Worm (Caenorhabditis elegans): Measurements from ENCODE around the gene rab-7.
A peak's percentile ranks its signal among the peaks of the same experiment; 100 is the strongest.

Gene rab-7

DNA sequence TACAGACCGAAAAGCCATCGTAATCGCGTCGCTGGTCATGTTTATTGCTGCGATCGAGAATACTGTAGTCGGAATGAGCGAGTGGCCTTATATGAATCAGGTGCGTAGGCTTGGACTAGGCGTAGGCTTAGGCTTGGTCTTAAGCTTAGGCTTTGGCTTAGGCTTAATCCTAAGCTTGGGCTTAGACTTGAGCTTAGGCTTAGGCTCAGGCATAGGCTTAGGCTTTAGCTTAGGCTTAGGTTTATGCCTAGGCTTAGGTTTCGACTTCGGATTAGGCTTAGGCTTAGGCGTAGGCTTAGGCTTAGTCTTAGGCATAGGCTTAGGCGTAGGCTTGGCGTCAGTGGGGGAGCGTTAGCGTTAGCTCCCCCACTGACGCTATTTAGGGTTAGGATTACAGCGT is 11.9 kb downstream of the rab-7 start:
- TF ChIP-seq pha-4 (tag; optimal IDR thresholded peaks at IDR 0.05) (no peak), unc-62 (GFP tag; optimal IDR thresholded peaks at IDR 0.05) (no peak), lin-39 (tag; optimal IDR thresholded peaks at IDR 0.05) (no peak), mml-1 (tag; optimal IDR thresholded peaks at IDR 0.05) (no peak), nhr-11 (tag; optimal IDR thresholded peaks at IDR 0.05) (no peak)

DNA sequence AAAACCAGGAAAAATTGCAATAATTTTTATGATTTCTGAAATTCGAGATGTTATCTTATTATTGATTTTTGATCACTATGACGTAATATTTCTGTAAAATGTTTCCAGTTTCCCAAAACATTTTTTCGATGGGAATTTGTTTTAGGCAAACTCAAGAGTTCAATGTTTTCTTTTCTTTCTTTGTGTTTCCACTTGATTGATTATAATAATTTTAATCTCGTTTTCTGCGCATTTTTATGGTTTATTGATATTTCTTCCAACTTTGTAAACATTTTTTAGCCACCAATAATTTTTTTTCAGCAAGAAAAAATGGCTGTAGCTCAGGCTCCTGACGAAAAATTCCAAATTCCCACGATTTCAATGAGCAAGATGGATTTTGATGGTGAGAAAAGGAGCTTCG is 12.5 kb downstream of the rab-7 start, which contains the start of gene W03C9.6:
W03C9.6 (plus strand) TSS at position 301 of the 400 bp plus-strand sequence.
- TF ChIP-seq unc-62 (GFP tag; optimal IDR thresholded peaks at IDR 0.05) (no peak), jun-1 (tag; optimal IDR thresholded peaks at IDR 0.05) (no peak), nfya-1 (tag; optimal IDR thresholded peaks at IDR 0.05; ENCODE audit: insufficient read depth) (no peak), nhr-12 (tag; optimal IDR thresholded peaks at IDR 0.05) (no peak), ceh-28 (tag; optimal IDR thresholded peaks at IDR 0.05) (no peak), elt-3 (tag; optimal IDR thresholded peaks at IDR 0.05) (no peak)

DNA sequence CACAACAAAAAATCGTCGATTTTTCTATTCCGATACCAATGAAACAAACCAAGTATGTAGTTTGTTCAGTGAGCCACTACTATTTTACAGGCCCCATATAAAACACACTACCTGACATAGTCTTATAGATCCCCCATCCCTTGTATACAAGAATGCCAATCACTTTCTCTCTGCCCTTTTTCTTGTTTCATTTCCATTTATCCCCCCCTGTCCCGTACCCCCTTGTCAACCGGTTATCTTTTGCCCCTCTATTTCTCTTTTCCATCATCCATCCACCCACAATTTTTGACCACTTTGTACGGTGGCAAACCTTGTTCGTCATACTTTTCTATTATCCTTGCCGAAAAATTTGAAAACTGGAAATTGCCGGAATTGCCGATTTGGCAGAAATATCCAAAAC is 13.8 kb downstream of the rab-7 start:
- no peak for TF ChIP-seq zag-1 (tag; optimal IDR thresholded peaks at IDR 0.05)

DNA sequence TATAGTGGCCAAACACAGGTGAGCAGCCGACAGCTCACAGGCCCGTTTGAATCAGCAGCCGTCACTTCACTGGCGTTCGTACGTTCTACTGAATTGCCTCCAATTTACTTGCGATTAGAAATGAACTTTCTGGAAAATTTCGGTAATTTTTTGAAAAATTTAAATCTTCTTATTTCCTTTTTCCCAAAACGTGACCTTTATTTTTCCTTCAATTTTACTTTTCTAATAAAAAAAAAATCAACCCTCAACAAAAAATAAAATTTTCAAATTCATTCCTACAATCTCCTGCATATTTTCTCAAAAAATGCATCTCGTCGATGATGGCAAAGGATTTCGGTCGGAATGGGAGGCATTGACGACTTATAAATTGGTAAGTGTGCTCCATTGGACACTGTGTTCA is 18.3 kb downstream of the rab-7 start, which contains the start of gene W03C9.8:
W03C9.8 (plus strand) TSS at position 301 of the 400 bp plus-strand sequence.
- no peak for TF ChIP-seq fos-1 (tag; optimal IDR thresholded peaks at IDR 0.05)

DNA sequence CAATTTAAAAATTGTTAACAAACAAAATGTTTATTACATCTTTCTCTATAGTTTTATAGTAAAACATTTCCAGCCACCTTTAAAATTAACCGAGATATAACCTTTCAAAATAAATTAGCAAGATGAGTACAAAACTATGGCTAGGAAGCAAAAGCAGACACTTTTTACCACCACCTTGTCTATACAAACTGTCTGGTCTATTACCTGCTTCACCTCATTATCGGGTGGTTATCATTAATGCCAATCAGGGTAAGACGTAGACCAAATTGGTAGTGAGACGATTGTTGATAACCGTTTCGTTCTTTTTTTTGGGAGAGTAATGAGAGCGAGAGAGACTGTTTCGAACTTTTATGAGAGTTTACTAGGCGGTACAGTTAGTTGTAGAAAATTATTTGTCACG is 30.3 kb downstream of the rab-7 start:
- peak; percentile 24 for TF ChIP-seq elt-2 (tag; optimal IDR thresholded peaks at IDR 0.05)
- TF ChIP-seq unc-62 (GFP tag; optimal IDR thresholded peaks at IDR 0.05), result no peak

DNA sequence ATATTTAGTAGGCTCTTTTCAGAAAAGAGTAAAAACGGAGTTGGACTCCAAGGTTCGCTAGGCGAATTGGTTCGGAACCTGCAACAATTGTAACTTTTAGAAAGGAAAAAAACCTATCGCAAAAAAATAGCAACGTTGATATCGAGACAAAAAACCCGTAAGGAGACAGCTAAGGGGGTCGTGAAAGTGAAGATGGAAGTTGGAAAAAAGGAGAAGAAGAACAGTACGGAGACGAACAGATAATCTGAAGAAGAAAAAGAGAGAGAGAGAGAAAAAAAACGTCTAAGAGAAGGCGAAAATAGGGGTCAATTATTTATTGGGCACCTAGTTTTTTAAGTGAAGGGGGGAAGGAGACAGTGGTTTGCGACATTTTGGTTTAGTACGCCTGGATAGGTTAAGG is 31.5 kb downstream of the rab-7 start, which contains the start of gene lin-29:
lin-29 (minus strand) TSS at position 78 of the 400 bp plus-strand sequence.
- TF ChIP-seq pha-4 (tag; optimal IDR thresholded peaks at IDR 0.05) (no peak), nhr-77 (tag; optimal IDR thresholded peaks at IDR 0.05) (no peak), nhr-23 (tag; optimal IDR thresholded peaks at IDR 0.05) (no peak)

DNA sequence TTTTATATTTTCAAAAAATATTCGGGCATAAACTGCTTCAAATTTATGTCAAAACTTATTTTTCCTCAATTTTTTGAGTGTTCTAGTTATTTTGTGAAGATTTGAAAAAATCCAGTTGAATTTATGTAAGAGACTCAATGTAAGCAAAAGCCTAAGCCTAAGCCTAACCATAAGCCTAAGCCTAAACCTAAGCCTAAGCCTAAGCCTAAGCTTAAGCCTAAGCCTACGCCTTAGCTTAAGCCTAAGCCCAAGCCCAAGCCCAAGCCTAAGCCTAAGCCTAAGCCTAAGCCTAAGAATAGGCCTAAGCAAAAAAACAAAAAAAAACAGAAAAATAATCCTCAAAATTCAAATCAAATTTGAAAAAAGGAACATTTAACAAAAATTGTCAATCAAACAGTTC is 36.6 kb downstream of the rab-7 start:
- TF ChIP-seq unc-39 (tag; optimal IDR thresholded peaks at IDR 0.05) (no peak), ama-1 (optimal IDR thresholded peaks at IDR 0.05) (no peak), sea-2 (GFP tag; optimal IDR thresholded peaks at IDR 0.05) (no peak)

DNA sequence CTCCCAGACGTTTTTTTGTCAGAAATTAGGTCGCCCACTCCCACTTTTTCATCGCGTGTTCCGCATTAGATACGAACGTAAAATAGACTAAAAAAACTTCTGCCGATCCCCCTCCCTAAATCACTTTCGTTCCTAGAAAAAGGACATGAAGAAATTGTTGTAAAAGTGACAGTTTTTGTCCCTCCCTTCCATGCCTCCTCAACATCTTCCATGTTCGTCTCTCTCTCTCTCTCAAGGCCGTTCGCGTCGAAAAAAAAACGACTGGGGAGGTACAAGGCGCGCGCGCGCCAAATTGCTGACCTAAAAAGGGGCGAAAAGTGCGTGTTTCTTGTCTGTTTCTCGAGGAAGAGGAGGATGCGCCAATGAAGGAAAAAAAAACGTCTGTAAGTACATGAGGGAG is 38.0 kb downstream of the rab-7 start:
- TF ChIP-seq sea-2 (GFP tag; optimal IDR thresholded peaks at IDR 0.05) (no peak), fos-1 (tag; optimal IDR thresholded peaks at IDR 0.05) (no peak), fkh-2 (tag; optimal IDR thresholded peaks at IDR 0.05) (no peak), nfya-1 (tag; optimal IDR thresholded peaks at IDR 0.05; ENCODE audit: insufficient read depth) (no peak), eor-1 (tag; optimal IDR thresholded peaks at IDR 0.05) (no peak), nhr-67 (tag; optimal IDR thresholded peaks at IDR 0.05) (no peak), elt-1 (tag; optimal IDR thresholded peaks at IDR 0.05) (no peak), mml-1 (tag; optimal IDR thresholded peaks at IDR 0.05) (no peak), fkh-10 (GFP tag; optimal IDR thresholded peaks at IDR 0.05) (no peak), ama-1 (optimal IDR thresholded peaks at IDR 0.05) (no peak), skn-1 (tag; optimal IDR thresholded peaks at IDR 0.05) (no peak), nhr-237 (tag; optimal IDR thresholded peaks at IDR 0.05) (no peak), ztf-4 (tag; optimal IDR thresholded peaks at IDR 0.05) (no peak), lsy-12 (tag; optimal IDR thresholded peaks at IDR 0.05) (peak; percentile 50), daf-12 (tag; optimal IDR thresholded peaks at IDR 0.05) (no peak), nhr-11 (tag; optimal IDR thresholded peaks at IDR 0.05) (no peak), nhr-25 (tag; optimal IDR thresholded peaks at IDR 0.05) (peak; percentile 90), egl-27 (tag; optimal IDR thresholded peaks at IDR 0.05) (peak; percentile 15), jun-1 (tag; optimal IDR thresholded peaks at IDR 0.05) (no peak), lin-39 (tag; optimal IDR thresholded peaks at IDR 0.05) (no peak), hmg-11 (tag; optimal IDR thresholded peaks at IDR 0.05) (no peak), nhr-12 (tag; optimal IDR thresholded peaks at IDR 0.05) (no peak), pqm-1 (tag; optimal IDR thresholded peaks at IDR 0.05) (no peak), nhr-43 (tag; optimal IDR thresholded peaks at IDR 0.05; ENCODE audit: poor library complexity, severe bottlenecking) (no peak), nhr-23 (tag; optimal IDR thresholded peaks at IDR 0.05) (peak; percentile 41), ceh-28 (tag; optimal IDR thresholded peaks at IDR 0.05) (no peak), ceh-16 (tag; optimal IDR thresholded peaks at IDR 0.05) (no peak)
